Worm (Caenorhabditis elegans) whole organism, L4/young adult: ENCODE results near the gene ptr-5.

Experiments
- W03F9.2 ChIP-seq: fragments of 150-350 bp; optimal IDR thresholded peaks from 2 replicates; lab custom pipeline; 2014; ENCODE audit warnings: missing biosample characterization, missing genetic modification characterization
- dao-5 ChIP-seq: sonication (generic microtip); optimal IDR thresholded peaks from 2 replicates; lab custom pipeline; 2016; ENCODE audit warnings: missing genotype, missing genetic modification characterization, moderate library complexity, missing compliant biosample characterization
- him-1 ChIP-seq: sonication (generic microtip); optimal IDR thresholded peaks from 2 replicates; lab custom pipeline; 2016; ENCODE audit warnings: missing genotype, missing genetic modification reagents, missing genetic modification characterization, missing compliant biosample characterization

DNA sequence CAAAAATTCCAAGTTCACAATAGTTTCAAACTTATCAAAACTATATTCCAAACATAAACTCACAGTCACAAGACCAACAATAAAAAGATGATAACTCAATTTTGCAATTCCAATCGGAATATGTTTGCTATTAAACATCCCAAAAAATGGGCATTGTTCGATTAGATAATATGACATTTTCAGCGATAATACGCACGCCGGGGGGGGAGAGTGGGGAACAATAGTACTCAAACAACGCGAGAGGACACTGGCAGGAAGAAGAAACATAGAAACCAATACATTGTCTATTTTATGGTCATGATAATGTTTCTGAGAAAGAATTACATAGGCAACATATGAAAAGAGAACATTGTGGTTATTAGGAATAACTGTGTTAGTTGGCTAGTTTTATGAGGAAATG is 57.5 kb downstream of the ptr-5 start:
- TF ChIP-seq W03F9.2 (tag; lab: Kevin White, UChicago): no peak
- no peak for TF ChIP-seq him-1 (tag; lab: Kevin White, UChicago)
- TF ChIP-seq dao-5: no peak
